Worm (Caenorhabditis elegans) whole organism, L3 larva: Measurements from ENCODE around the gene rpl-11.1.

Experiments used
- nhr-11 ChIP-seq: fragments of 150-350 bp; optimal IDR thresholded peaks from 2 replicates; lab custom pipeline; 2014; ENCODE audit warnings: missing biosample characterization, missing genetic modification characterization
- nhr-12 ChIP-seq: fragments of 150-350 bp; optimal IDR thresholded peaks from 2 replicates; lab custom pipeline; 2014; ENCODE audit warnings: missing biosample characterization, missing genetic modification characterization
- nhr-23 ChIP-seq: fragments of 150-350 bp; optimal IDR thresholded peaks from 2 replicates; lab custom pipeline; 2014; ENCODE audit warnings: missing biosample characterization, missing genetic modification reagents, missing genetic modification characterization
- nhr-77 ChIP-seq: fragments of 150-350 bp; optimal IDR thresholded peaks from 2 replicates; lab custom pipeline; 2014; ENCODE audit warnings: missing biosample characterization, missing genetic modification characterization

DNA sequence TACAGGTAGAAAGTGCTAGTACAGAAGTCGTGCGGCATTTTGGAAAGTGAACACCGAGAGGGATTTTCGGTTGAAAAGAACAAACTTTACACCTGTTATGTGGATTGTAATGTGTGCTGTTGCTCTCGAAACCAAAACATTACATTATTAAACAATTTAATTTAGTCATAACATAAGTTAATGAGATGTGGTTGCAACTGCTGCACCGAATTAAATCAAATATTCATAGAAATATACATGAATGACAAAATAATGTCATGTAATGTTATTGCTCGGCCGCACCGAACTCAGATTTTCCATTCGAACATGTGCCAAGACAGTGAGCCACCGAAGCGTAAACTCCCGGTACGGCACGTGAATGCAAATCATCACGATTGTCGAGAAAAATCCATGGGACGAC, 9.1 kb upstream of the rpl-11.1 start, which contains the start of gene srh-213:
- TF ChIP-seq nhr-23 (tag; lab: Kevin White, UChicago): no peak
- no peak for TF ChIP-seq nhr-11 (tag; lab: Kevin White, UChicago)
- TF ChIP-seq nhr-77: no peak
- no peak for TF ChIP-seq nhr-12
